Worm (Caenorhabditis elegans) whole organism, mixed stage, embryonic: ENCODE results near the gene R102.4.

ENCODE experiments used
- ceh-43 ChIP-seq: fragments of 200-800 bp; sonication (Bioruptor generic); optimal IDR thresholded peaks from 2 replicates; lab custom pipeline; 2018; ENCODE audit warnings: mild to moderate bottlenecking, missing genetic modification characterization, moderate library complexity, missing compliant biosample characterization
- elt-1 ChIP-seq: sonication (generic microtip); optimal IDR thresholded peaks from 2 replicates; lab custom pipeline; 2017; ENCODE audit warnings: missing genetic modification characterization, mild to moderate bottlenecking, missing compliant biosample characterization, antibody characterized with exemption, moderate library complexity, borderline replicate concordance; ENCODE audit not compliant: insufficient read depth
- lin-13 ChIP-seq: fragments of 150-350 bp; optimal IDR thresholded peaks from 2 replicates; lab custom pipeline; 2014; ENCODE audit warnings: missing biosample characterization, missing genetic modification characterization
- lsy-2 ChIP-seq: fragments of 150-350 bp; optimal IDR thresholded peaks from 2 replicates; lab custom pipeline; 2014; ENCODE audit warnings: missing biosample characterization, missing genetic modification characterization
- nhr-12 ChIP-seq: fragments of 150-350 bp; optimal IDR thresholded peaks from 2 replicates; lab custom pipeline; 2014; ENCODE audit warnings: missing biosample characterization, missing genetic modification characterization
- nhr-28 ChIP-seq: fragments of 150-350 bp; optimal IDR thresholded peaks from 2 replicates; lab custom pipeline; 2014; ENCODE audit warnings: missing biosample characterization, missing genetic modification characterization
- pha-4 ChIP-seq: fragments of 150-350 bp; optimal IDR thresholded peaks from 2 replicates; lab custom pipeline; 2018; ENCODE audit warnings: missing biosample characterization, missing genetic modification reagents, missing genetic modification characterization
- snpc-4 ChIP-seq: fragments of 150-350 bp; optimal IDR thresholded peaks from 2 replicates; lab custom pipeline; 2014; ENCODE audit warnings: missing biosample characterization, missing genetic modification characterization
- unc-39 ChIP-seq: fragments of 150-350 bp; optimal IDR thresholded peaks from 2 replicates; lab custom pipeline; 2014; ENCODE audit warnings: missing biosample characterization, missing genetic modification characterization
- unc-62 ChIP-seq: fragments of 150-350 bp; optimal IDR thresholded peaks from 2 replicates; lab custom pipeline; 2014; ENCODE audit warnings: missing biosample characterization, missing genetic modification reagents, missing genetic modification characterization
- ztf-11 ChIP-seq: fragments of 150-350 bp; optimal IDR thresholded peaks from 2 replicates; lab custom pipeline; 2014; ENCODE audit warnings: missing biosample characterization, missing genetic modification characterization

- TF ChIP-seq ztf-11 (tag; lab: Kevin White, UChicago), result no peak
- no peak for TF ChIP-seq unc-62 (GFP tag; lab: Kevin White, UChicago)
- no peak for TF ChIP-seq snpc-4 (tag; lab: Kevin White, UChicago)
- no peak for TF ChIP-seq nhr-12
- no peak for TF ChIP-seq lin-13
- no peak for TF ChIP-seq pha-4 (tag; lab: Kevin White, UChicago)
- TF ChIP-seq nhr-28 (tag; lab: Kevin White, UChicago), result no peak
- TF ChIP-seq lsy-2 (tag; lab: Kevin White, UChicago), result no peak
- no peak for TF ChIP-seq elt-1
- no peak for TF ChIP-seq ceh-43 (GFP tag; lab: Kevin White, UChicago)
- TF ChIP-seq unc-39 (tag; lab: Kevin White, UChicago), result no peak
Measured at ce11 chrIV:10688972-10689567, 6.0 kb downstream of the R102.4 start, which contains the start of gene R102.3.
